Fruit fly (Drosophila melanogaster) whole organism, embryonic: Measurements from ENCODE around the gene SrpRbeta.

Experiments used
- CG13296 ChIP-seq: fragments of 200-800 bp; sonication (Bioruptor generic); optimal IDR thresholded peaks from 3 replicates; lab custom pipeline; 2018; ENCODE audit warnings: missing biosample characterization, mild to moderate bottlenecking, missing genetic modification characterization
- CG17385 ChIP-seq: fragments of 200-800 bp; sonication (Bioruptor generic); optimal IDR thresholded peaks from 3 replicates; lab custom pipeline; 2018; ENCODE audit warnings: missing biosample characterization, mild to moderate bottlenecking, missing genetic modification characterization
- CG2116 ChIP-seq: fragments of 200-800 bp; sonication (Bioruptor generic); optimal IDR thresholded peaks from 3 replicates; lab custom pipeline; 2018; ENCODE audit warnings: missing biosample characterization, mild to moderate bottlenecking, missing genetic modification characterization
- CG4282 ChIP-seq: fragments of 200-800 bp; sonication (Bioruptor generic); optimal IDR thresholded peaks from 2 replicates; lab custom pipeline; 2016; ENCODE audit warnings: missing biosample characterization, missing genetic modification characterization
- CG5245 ChIP-seq: fragments of 200-800 bp; sonication (Bioruptor generic); optimal IDR thresholded peaks from 3 replicates; lab custom pipeline; 2016; ENCODE audit warnings: missing biosample characterization, missing genetic modification characterization
- Poxn ChIP-seq: fragments of 200-800 bp; sonication (Bioruptor generic); IDR thresholded peaks from 2 replicates; pipeline ENCODE4 v1.3.6; 2022; ENCODE audit warnings: missing biosample characterization, missing genetic modification characterization
- Rfx ChIP-seq: fragments of 200-800 bp; sonication (Bioruptor generic); IDR thresholded peaks from 2 replicates; pipeline ENCODE4 v1.3.6; 2022; ENCODE audit warnings: missing biosample characterization, missing genetic modification characterization
- croc ChIP-seq: fragments of 200-800 bp; sonication (Bioruptor generic); conservative IDR thresholded peaks from 3 replicates; pipeline ENCODE4 v1.3.6; 2022; ENCODE audit warnings: missing biosample characterization, missing genetic modification characterization
- gsb ChIP-seq: fragments of 200-800 bp; sonication (Bioruptor generic); IDR thresholded peaks from 2 replicates; pipeline ENCODE4 v1.3.6; 2022; ENCODE audit warnings: missing biosample characterization, missing genetic modification characterization
- kay ChIP-seq: fragments of 200-800 bp; sonication (Bioruptor generic); optimal IDR thresholded peaks from 2 replicates; lab custom pipeline; 2016; ENCODE audit warnings: missing biosample characterization, missing genetic modification characterization
- lilli ChIP-seq: fragments of 200-800 bp; sonication (Bioruptor generic); optimal IDR thresholded peaks from 3 replicates; lab custom pipeline; 2016; ENCODE audit warnings: missing biosample characterization, missing genetic modification characterization
- repo ChIP-seq: fragments of 200-800 bp; sonication (Bioruptor generic); optimal IDR thresholded peaks from 2 replicates; lab custom pipeline; 2016; ENCODE audit warnings: missing biosample characterization, missing genetic modification characterization
- sisA ChIP-seq: fragments of 200-800 bp; sonication (Bioruptor generic); IDR thresholded peaks from 2 replicates; pipeline ENCODE4 v1.3.6; 2022; ENCODE audit warnings: missing biosample characterization, missing genetic modification characterization
- z ChIP-seq: fragments of 200-800 bp; sonication (Bioruptor generic); IDR thresholded peaks from 3 replicates; pipeline ENCODE4 v1.3.6; 2022; ENCODE audit warnings: missing biosample characterization, missing genetic modification characterization

DNA sequence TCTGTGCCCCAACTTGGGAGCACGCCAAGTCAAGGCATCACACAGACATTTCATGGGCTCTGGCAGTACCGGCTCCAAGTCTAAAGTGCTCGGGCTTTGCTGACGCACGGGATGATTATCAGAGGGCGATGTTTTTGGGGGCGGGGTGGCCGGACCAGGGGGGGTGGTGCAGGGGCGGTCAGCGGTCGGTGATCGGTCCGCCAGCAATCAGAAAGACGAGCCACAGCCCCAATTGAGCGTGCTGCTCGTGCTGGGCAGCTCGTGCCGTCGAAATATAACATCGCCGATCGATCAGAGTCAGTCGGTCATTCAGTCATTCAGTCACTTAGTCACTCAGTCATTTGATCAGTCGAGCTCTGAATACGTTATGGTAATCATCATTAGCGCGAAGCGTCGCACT is 22.2 kb downstream of the SrpRbeta start:
- TF ChIP-seq z (GFP tag; lab: Robert Waterston, UW) (no peak), kay (GFP tag; lab: Kevin White, UChicago) (peak; percentile 81), CG2116 (GFP tag; lab: Kevin White, UChicago) (no peak), croc (GFP tag; lab: Robert Waterston, UW) (no peak), CG4282 (GFP tag; lab: Kevin White, UChicago) (no peak), sisA (no peak), Rfx (GFP tag; lab: Robert Waterston, UW) (no peak), CG17385 (GFP tag; lab: Kevin White, UChicago) (no peak), CG5245 (no peak), CG13296 (GFP tag; lab: Kevin White, UChicago) (no peak), repo (GFP tag; lab: Kevin White, UChicago) (no peak), lilli (GFP tag; lab: Kevin White, UChicago) (no peak), gsb (0 out of 2 replicates have a peak, but pooled peaks have one; percentile 40), Poxn (GFP tag; lab: Robert Waterston, UW) (no peak)
